Fruit fly (Drosophila melanogaster) whole organism: Measurements from ENCODE around the gene ND-51.

Experiments used
- CG8478 ChIP-seq: fragments of >200 bp; optimal IDR thresholded peaks from 2 replicates; lab custom pipeline; 2018; ENCODE audit warnings: inconsistent platforms
- Dll ChIP-seq: fragments of >200 bp; optimal IDR thresholded peaks from 2 replicates; lab custom pipeline; 2017
- EcR ChIP-seq, 2 experiments: fragments of >200 bp; optimal IDR thresholded peaks; 2 replicates each; lab custom pipeline; 2017; ENCODE audit warnings: missing biosample characterization in 2 of 2, missing genetic modification characterization in 2 of 2, missing genetic modification reagents in 2 of 2
- pan ChIP-seq: fragments of >200 bp; optimal IDR thresholded peaks from 2 replicates; lab custom pipeline; 2017
- psq ChIP-seq: fragments of >200 bp; optimal IDR thresholded peaks from 2 replicates; lab custom pipeline; 2017
- usp ChIP-seq: fragments of >200 bp; optimal IDR thresholded peaks from 2 replicates; lab custom pipeline; 2017; ENCODE audit warnings: missing biosample characterization, missing genetic modification characterization, mixed read lengths

Gene ND-51

dm6 chr2L:6088371-6089365 lies 26.1 kb upstream of the ND-51 start:
- TF ChIP-seq psq (lab: Kevin White, UChicago) (no peak), Dll (lab: Kevin White, UChicago) (peak; percentile 90), CG8478 (lab: Kevin White, UChicago) (no peak), EcR (GFP tag; optimal IDR thresholded peaks at IDR 0.05; lab: Kevin White, UChicago) (peak; percentile 92 to 97)

DNA sequence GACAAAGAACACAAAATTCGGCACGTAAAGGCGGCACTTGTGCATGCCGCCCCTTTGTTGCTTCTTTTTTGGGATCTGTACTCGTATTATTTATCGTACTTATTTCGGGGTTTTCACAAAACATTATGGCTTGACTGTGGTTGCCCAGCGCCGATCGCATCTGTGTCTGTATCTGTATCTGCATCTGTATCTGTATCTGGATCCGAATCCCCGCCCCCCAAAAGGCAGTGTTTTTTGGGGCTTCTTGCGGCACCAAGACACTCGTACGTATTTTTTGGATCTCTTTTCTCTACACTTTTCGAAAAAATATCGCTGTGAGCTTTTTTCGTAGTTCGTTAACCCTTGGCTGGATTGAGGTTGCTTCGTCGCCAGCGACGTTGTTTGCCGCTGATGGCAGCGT lies 25.1 kb upstream of the ND-51 start:
- peak in 1 of 2 experiments; percentile 55 for TF ChIP-seq EcR (GFP tag; optimal IDR thresholded peaks at IDR 0.05; lab: Kevin White, UChicago)
- no peak for TF ChIP-seq psq (lab: Kevin White, UChicago)

dm6 chr2L:6086771-6087170 lies 24.2 kb upstream of the ND-51 start:
- TF ChIP-seq EcR (GFP tag; optimal IDR thresholded peaks at IDR 0.05; lab: Kevin White, UChicago): no peak
- no peak for TF ChIP-seq usp (GFP tag; lab: Kevin White, UChicago)
- TF ChIP-seq CG8478 (lab: Kevin White, UChicago): no peak
- no peak for TF ChIP-seq pan (lab: Kevin White, UChicago)
- TF ChIP-seq Dll (lab: Kevin White, UChicago): no peak
- no peak for TF ChIP-seq psq (lab: Kevin White, UChicago)

- no peak for TF ChIP-seq EcR (GFP tag; optimal IDR thresholded peaks at IDR 0.05; lab: Kevin White, UChicago)
- TF ChIP-seq psq (lab: Kevin White, UChicago): no peak
- no peak for TF ChIP-seq pan (lab: Kevin White, UChicago)
- no peak for TF ChIP-seq CG8478 (lab: Kevin White, UChicago)
- TF ChIP-seq usp (GFP tag; lab: Kevin White, UChicago): no peak
- TF ChIP-seq Dll (lab: Kevin White, UChicago): no peak
Observed at dm6 chr2L:6085733-6086317, 23.3 kb upstream of the ND-51 start.

- TF ChIP-seq CG8478 (lab: Kevin White, UChicago): no peak
- no peak for TF ChIP-seq Dll (lab: Kevin White, UChicago)
- TF ChIP-seq usp (GFP tag; lab: Kevin White, UChicago): no peak
- TF ChIP-seq pan (lab: Kevin White, UChicago): no peak
- TF ChIP-seq EcR (GFP tag; optimal IDR thresholded peaks at IDR 0.05; lab: Kevin White, UChicago): no peak
- TF ChIP-seq psq (lab: Kevin White, UChicago): no peak
Observed at dm6 chr2L:6084694-6085093, 22.1 kb upstream of the ND-51 start.

- TF ChIP-seq pan (lab: Kevin White, UChicago) (no peak), usp (GFP tag; lab: Kevin White, UChicago) (no peak), CG8478 (lab: Kevin White, UChicago) (no peak), Dll (lab: Kevin White, UChicago) (no peak), psq (lab: Kevin White, UChicago) (no peak), EcR (GFP tag; optimal IDR thresholded peaks at IDR 0.05; lab: Kevin White, UChicago) (no peak)
Observed at dm6 chr2L:6082936-6083627, 20.5 kb upstream of the ND-51 start.

dm6 chr2L:6082157-6082645 lies 19.6 kb upstream of the ND-51 start, which contains the start of gene Kr-h1:
TSS of gene Kr-h1 (plus strand) at chr2L:6082603.
- TF ChIP-seq CG8478 (lab: Kevin White, UChicago): no peak
- no peak for TF ChIP-seq psq (lab: Kevin White, UChicago)
- no peak for TF ChIP-seq EcR (GFP tag; optimal IDR thresholded peaks at IDR 0.05; lab: Kevin White, UChicago)
- no peak for TF ChIP-seq pan (lab: Kevin White, UChicago)
- TF ChIP-seq Dll (lab: Kevin White, UChicago): no peak
- no peak for TF ChIP-seq usp (GFP tag; lab: Kevin White, UChicago)

DNA sequence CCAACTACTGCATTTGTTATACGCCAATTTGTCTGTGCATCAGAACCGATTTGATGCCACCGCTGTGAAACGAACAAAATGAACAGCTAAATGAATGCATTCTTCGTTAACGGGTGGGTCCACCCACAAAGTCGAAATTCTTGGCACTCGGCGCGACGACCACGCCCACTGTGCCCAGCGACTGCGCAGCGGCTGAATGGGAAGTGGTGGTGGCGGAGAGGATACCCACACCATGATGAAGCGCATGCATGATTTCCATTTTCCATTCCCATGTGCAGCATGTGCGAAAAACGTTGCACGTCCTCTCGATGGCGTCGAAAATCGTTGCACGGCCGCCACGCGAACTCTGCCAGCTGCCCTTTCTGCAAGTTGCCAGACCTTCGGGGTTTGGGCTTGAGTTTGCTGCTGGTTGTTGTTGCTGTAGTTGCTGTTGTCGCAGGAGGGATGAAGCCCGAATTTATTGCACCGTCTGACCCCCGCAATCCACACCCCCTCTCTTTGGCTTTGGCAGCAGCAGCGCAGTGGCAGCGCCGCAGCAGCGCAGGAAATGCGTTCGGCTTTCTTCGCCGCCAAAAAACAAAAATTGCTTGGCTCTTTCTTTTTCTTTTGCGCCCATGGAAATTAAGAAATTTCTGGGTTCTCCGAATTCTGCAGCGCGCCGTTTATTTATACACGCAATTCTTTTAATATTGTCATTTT lies 18.7 kb upstream of the ND-51 start:
- no peak for TF ChIP-seq CG8478 (lab: Kevin White, UChicago)
- peak in 1 of 2 experiments; percentile 71 for TF ChIP-seq EcR (GFP tag; optimal IDR thresholded peaks at IDR 0.05; lab: Kevin White, UChicago)
- TF ChIP-seq Dll (lab: Kevin White, UChicago): no peak
- no peak for TF ChIP-seq usp (GFP tag; lab: Kevin White, UChicago)

dm6 chr2L:6080329-6080728 lies 17.8 kb upstream of the ND-51 start:
- TF ChIP-seq EcR (GFP tag; optimal IDR thresholded peaks at IDR 0.05; lab: Kevin White, UChicago): no peak
- TF ChIP-seq CG8478 (lab: Kevin White, UChicago): no peak
- TF ChIP-seq psq (lab: Kevin White, UChicago): no peak
- TF ChIP-seq pan (lab: Kevin White, UChicago): no peak
- no peak for TF ChIP-seq usp (GFP tag; lab: Kevin White, UChicago)
- no peak for TF ChIP-seq Dll (lab: Kevin White, UChicago)

DNA sequence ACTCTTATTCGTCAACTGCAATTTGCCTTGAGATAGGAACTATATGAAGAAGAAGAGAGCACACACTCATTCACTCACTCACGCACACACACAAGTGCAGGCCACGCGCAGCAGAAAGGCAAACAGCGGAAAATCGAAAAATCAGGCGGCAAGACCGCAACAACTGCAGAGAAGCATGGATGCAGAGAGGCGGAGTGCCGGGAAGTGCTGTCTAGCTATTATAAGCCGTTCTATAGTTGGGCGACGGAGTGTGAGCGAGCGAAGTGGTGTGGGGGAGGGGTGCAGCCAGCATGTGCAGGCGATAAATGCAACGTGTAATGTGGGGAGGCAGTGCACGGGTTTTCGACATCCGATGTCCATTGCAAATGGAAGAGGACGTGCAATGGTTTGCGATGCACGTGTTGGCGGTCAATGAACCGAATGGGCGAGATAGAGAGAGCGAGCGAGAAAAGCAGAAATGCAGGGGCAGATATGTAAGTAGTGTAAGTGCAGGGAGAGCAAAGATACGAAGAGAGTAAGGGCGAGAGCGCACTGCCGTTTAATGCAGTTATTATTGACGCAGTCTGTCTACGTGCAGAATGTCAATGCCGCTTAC lies 16.3 kb upstream of the ND-51 start:
- TF ChIP-seq usp (GFP tag; lab: Kevin White, UChicago) (no peak), EcR (GFP tag; optimal IDR thresholded peaks at IDR 0.05; lab: Kevin White, UChicago) (peak; percentile 99 to 100)
